Fruit fly (Drosophila melanogaster) whole organism, adult: ENCODE results near the gene CG9649.

ENCODE experiments used
- cic ChIP-seq: fragments of 200-800 bp; sonication (Bioruptor generic); optimal IDR thresholded peaks from 2 replicates; lab custom pipeline; 2017; ENCODE audit warnings: missing biosample characterization, mild to moderate bottlenecking, missing genetic modification characterization, moderate library complexity
- ovo ChIP-seq: fragments of 200-800 bp; sonication (Bioruptor generic); optimal IDR thresholded peaks from 2 replicates; lab custom pipeline; 2016; ENCODE audit warnings: missing biosample characterization, missing genetic modification characterization
- pad ChIP-seq: fragments of 200-800 bp; sonication (Bioruptor generic); optimal IDR thresholded peaks from 3 replicates; lab custom pipeline; 2017; ENCODE audit warnings: missing biosample characterization, missing genetic modification characterization, mild to moderate bottlenecking, moderate library complexity, missing genetic modification reagents

- TF ChIP-seq pad = no peak
- peak; percentile 36 for TF ChIP-seq cic (GFP tag; lab: Kevin White, UChicago)
- no peak for TF ChIP-seq ovo (GFP tag; lab: Kevin White, UChicago)
Observed at dm6 chr3R:14220105-14220504, 2.4 kb upstream of the CG9649 start, which contains the start of gene CG31326.
